Worm (Caenorhabditis elegans) whole organism, late embryonic: ENCODE results near the gene H12D21.6.

Experiments used
- C08G9.2 ChIP-seq: sonication (generic microtip); optimal IDR thresholded peaks from 2 replicates; lab custom pipeline; 2016; ENCODE audit warnings: mild to moderate bottlenecking, missing genetic modification characterization, moderate library complexity, missing compliant biosample characterization
- F13H6.1 ChIP-seq: sonication (generic microtip); optimal IDR thresholded peaks from 2 replicates; lab custom pipeline; 2016; ENCODE audit warnings: missing genetic modification characterization, missing compliant biosample characterization
- K09A11.1 ChIP-seq: sonication (generic microtip); optimal IDR thresholded peaks from 2 replicates; lab custom pipeline; 2017; ENCODE audit warnings: antibody characterized with exemption, mild to moderate bottlenecking, missing genetic modification characterization, missing compliant biosample characterization; ENCODE audit not compliant: insufficient read depth
- T23F11.4 ChIP-seq: fragments of 200-800 bp; sonication (Bioruptor generic); optimal IDR thresholded peaks from 2 replicates; lab custom pipeline; 2018; ENCODE audit warnings: mild to moderate bottlenecking, missing genetic modification characterization, missing compliant biosample characterization
- ahr-1 ChIP-seq: sonication (generic microtip); optimal IDR thresholded peaks from 2 replicates; lab custom pipeline; 2016; ENCODE audit warnings: missing genetic modification characterization, missing compliant biosample characterization
- ceh-18 ChIP-seq: sonication (generic microtip); optimal IDR thresholded peaks from 2 replicates; lab custom pipeline; 2016; ENCODE audit warnings: missing genetic modification characterization, missing compliant biosample characterization
- ceh-19 ChIP-seq: fragments of 200-800 bp; sonication (Bioruptor generic); optimal IDR thresholded peaks from 2 replicates; lab custom pipeline; 2018; ENCODE audit warnings: mild to moderate bottlenecking, missing genetic modification characterization, missing compliant biosample characterization
- ceh-22 ChIP-seq: sonication (generic microtip); optimal IDR thresholded peaks from 2 replicates; lab custom pipeline; 2017; ENCODE audit warnings: missing biosample characterization, missing genetic modification characterization
- ceh-30 ChIP-seq: fragments of 150-350 bp; optimal IDR thresholded peaks from 2 replicates; lab custom pipeline; 2014; ENCODE audit warnings: missing biosample characterization, missing genetic modification characterization
- ceh-34 ChIP-seq: sonication (generic microtip); optimal IDR thresholded peaks from 2 replicates; lab custom pipeline; 2016; ENCODE audit warnings: mild to moderate bottlenecking, missing genetic modification characterization, missing compliant biosample characterization
- ceh-45 ChIP-seq: fragments of 200-800 bp; sonication (Bioruptor generic); IDR thresholded peaks from 2 replicates; pipeline ENCODE4 v1.3.6; 2022; ENCODE audit warnings: missing genetic modification reagents, missing genetic modification characterization, missing compliant biosample characterization
- ceh-48 ChIP-seq: sonication (generic microtip); optimal IDR thresholded peaks from 2 replicates; lab custom pipeline; 2016; ENCODE audit warnings: missing genetic modification characterization, inconsistent platforms, missing compliant biosample characterization
- ceh-6 ChIP-seq: fragments of 200-800 bp; sonication (Bioruptor generic); optimal IDR thresholded peaks from 2 replicates; lab custom pipeline; 2018; ENCODE audit warnings: mild to moderate bottlenecking, missing genetic modification characterization, missing compliant biosample characterization
- ceh-9 ChIP-seq: sonication (generic microtip); optimal IDR thresholded peaks from 2 replicates; lab custom pipeline; 2016; ENCODE audit warnings: mild to moderate bottlenecking, missing genetic modification characterization, inconsistent platforms, missing compliant biosample characterization
- dve-1 ChIP-seq: sonication (generic microtip); optimal IDR thresholded peaks from 2 replicates; lab custom pipeline; 2017; ENCODE audit warnings: antibody characterized with exemption, mild to moderate bottlenecking, missing genetic modification characterization, missing compliant biosample characterization
- elt-2 ChIP-seq: sonication (generic microtip); optimal IDR thresholded peaks from 2 replicates; lab custom pipeline; 2016; ENCODE audit warnings: missing genetic modification reagents, missing genetic modification characterization, missing compliant biosample characterization
- ets-4 ChIP-seq: sonication (generic microtip); optimal IDR thresholded peaks from 2 replicates; lab custom pipeline; 2016; ENCODE audit warnings: missing genetic modification characterization, missing compliant biosample characterization
- eyg-1 ChIP-seq: sonication (generic microtip); optimal IDR thresholded peaks from 2 replicates; lab custom pipeline; 2016; ENCODE audit warnings: missing genotype, missing genetic modification characterization, missing compliant biosample characterization
- fax-1 ChIP-seq: sonication (generic microtip); optimal IDR thresholded peaks from 2 replicates; lab custom pipeline; 2016; ENCODE audit warnings: missing genotype, missing genetic modification characterization, missing compliant biosample characterization
- hlh-13 ChIP-seq: fragments of 200-800 bp; sonication (Bioruptor generic); optimal IDR thresholded peaks from 2 replicates; lab custom pipeline; 2018; ENCODE audit warnings: mild to moderate bottlenecking, missing genetic modification characterization, missing compliant biosample characterization
- hlh-6 ChIP-seq: sonication (generic microtip); optimal IDR thresholded peaks from 2 replicates; lab custom pipeline; 2016; ENCODE audit warnings: missing genotype, missing genetic modification characterization, missing compliant biosample characterization
- lin-11 ChIP-seq: fragments of 200-800 bp; sonication (Bioruptor generic); optimal IDR thresholded peaks from 2 replicates; lab custom pipeline; 2018; ENCODE audit warnings: mild to moderate bottlenecking, missing genetic modification characterization, missing compliant biosample characterization
- odd-2 ChIP-seq: sonication (generic microtip); optimal IDR thresholded peaks from 2 replicates; lab custom pipeline; 2017; ENCODE audit warnings: antibody characterized with exemption, mild to moderate bottlenecking, missing genetic modification characterization, missing compliant biosample characterization
- pag-3 ChIP-seq: sonication (generic microtip); optimal IDR thresholded peaks from 2 replicates; lab custom pipeline; 2016; ENCODE audit warnings: missing compliant biosample characterization, missing genetic modification characterization, borderline replicate concordance
- pax-1 ChIP-seq: fragments of 150-350 bp; optimal IDR thresholded peaks from 2 replicates; lab custom pipeline; 2014; ENCODE audit warnings: missing biosample characterization, missing genetic modification characterization
- pha-4 ChIP-seq: fragments of 150-350 bp; optimal IDR thresholded peaks from 2 replicates; lab custom pipeline; 2018; ENCODE audit warnings: missing biosample characterization, missing genetic modification reagents, missing genetic modification characterization
- pqm-1 ChIP-seq: sonication (generic microtip); optimal IDR thresholded peaks from 2 replicates; lab custom pipeline; 2016; ENCODE audit warnings: missing genetic modification characterization, missing compliant biosample characterization
- sdc-2 ChIP-seq: sonication (generic microtip); optimal IDR thresholded peaks from 2 replicates; lab custom pipeline; 2016; ENCODE audit warnings: missing genotype, missing genetic modification characterization, missing compliant biosample characterization
- syd-9 ChIP-seq: sonication (generic microtip); optimal IDR thresholded peaks from 2 replicates; lab custom pipeline; 2016; ENCODE audit warnings: mild to moderate bottlenecking, missing genetic modification characterization, moderate library complexity, missing compliant biosample characterization
- tbx-7 ChIP-seq: sonication (generic microtip); optimal IDR thresholded peaks from 2 replicates; lab custom pipeline; 2016; ENCODE audit warnings: missing genotype, missing genetic modification characterization, missing compliant biosample characterization
- ttx-3 ChIP-seq: sonication (generic microtip); optimal IDR thresholded peaks from 2 replicates; lab custom pipeline; 2016; ENCODE audit warnings: missing genetic modification reagents, missing genetic modification characterization, missing compliant biosample characterization
- unc-3 ChIP-seq, 2 experiments: fragments of 200-800 bp in 1 of 2; sonication (Bioruptor generic) in 1 of 2; sonication (generic microtip) in 1 of 2; conservative IDR thresholded peaks in 1 of 2; optimal IDR thresholded peaks in 1 of 2; 2 replicates each; pipeline versions ENCODE4 v1.3.6 to Lab custom; 2016 to 2022; ENCODE audit warnings: missing compliant biosample characterization in 2 of 2, missing genetic modification characterization in 2 of 2, missing genetic modification reagents in 1 of 2
- unc-42 ChIP-seq: sonication (generic microtip); optimal IDR thresholded peaks from 2 replicates; lab custom pipeline; 2016; ENCODE audit warnings: missing genotype, missing genetic modification characterization, missing compliant biosample characterization
- unc-55 ChIP-seq: sonication (generic microtip); optimal IDR thresholded peaks from 2 replicates; lab custom pipeline; 2017; ENCODE audit warnings: missing biosample characterization, missing genetic modification reagents, missing genetic modification characterization
- unc-86 ChIP-seq: sonication (generic microtip); optimal IDR thresholded peaks from 2 replicates; lab custom pipeline; 2016; ENCODE audit warnings: missing genetic modification characterization, missing compliant biosample characterization
- ztf-16 ChIP-seq: sonication (generic microtip); optimal IDR thresholded peaks from 2 replicates; lab custom pipeline; 2017; ENCODE audit warnings: missing genetic modification characterization, missing compliant biosample characterization

H12D21.6 gene

ce11 chrV:14875371-14875770 is 22.3 kb downstream of the H12D21.6 start, which contains the start of gene ZC412.5:
ZC412.5 (minus strand) TSS chrV:14875471.
- no peak for TF ChIP-seq unc-3 (GFP tag; conservative IDR thresholded peaks at IDR 0.05; lab: Robert Waterston, UW)
- TF ChIP-seq unc-3 (tag; optimal IDR thresholded peaks at IDR 0.05; lab: Kevin White, UChicago): no peak
- TF ChIP-seq ceh-45 (GFP tag; lab: Robert Waterston, UW): no peak
- no peak for TF ChIP-seq pha-4 (tag; lab: Kevin White, UChicago)
- no peak for TF ChIP-seq K09A11.1
- no peak for TF ChIP-seq fax-1 (tag; lab: Kevin White, UChicago)
- no peak for TF ChIP-seq elt-2
- no peak for TF ChIP-seq T23F11.4
- TF ChIP-seq pqm-1 (tag; lab: Kevin White, UChicago): no peak

- no peak for TF ChIP-seq K09A11.1
- TF ChIP-seq tbx-7 (tag; lab: Kevin White, UChicago): no peak
- TF ChIP-seq ceh-18 (tag; lab: Kevin White, UChicago): peak; percentile 56
- TF ChIP-seq ahr-1: no peak
- TF ChIP-seq unc-55 (GFP tag; lab: Kevin White, UChicago): peak; percentile 10
- no peak for TF ChIP-seq unc-42 (tag; lab: Kevin White, UChicago)
These were observed 26.3 kb downstream of the H12D21.6 start, which contains the start of gene ZC412.3 for ce11 chrV:14871365-14871764. ZC412.3 (minus strand) TSS chrV:14871547.

- TF ChIP-seq hlh-6 (tag; lab: Kevin White, UChicago): no peak
- no peak for TF ChIP-seq ceh-34 (tag; lab: Kevin White, UChicago)
- no peak for TF ChIP-seq ceh-48 (tag; lab: Kevin White, UChicago)
- TF ChIP-seq unc-86 (tag; lab: Kevin White, UChicago): no peak
- no peak for TF ChIP-seq fax-1 (tag; lab: Kevin White, UChicago)
- no peak for TF ChIP-seq tbx-7 (tag; lab: Kevin White, UChicago)
- no peak for TF ChIP-seq lin-11 (tag; lab: Kevin White, UChicago)
- no peak for TF ChIP-seq ets-4 (tag; lab: Kevin White, UChicago)
- no peak for TF ChIP-seq odd-2 (tag; lab: Kevin White, UChicago)
- TF ChIP-seq ceh-22: no peak
- no peak for TF ChIP-seq sdc-2 (tag; lab: Kevin White, UChicago)
- no peak for TF ChIP-seq pag-3 (tag; lab: Kevin White, UChicago)
- no peak for TF ChIP-seq K09A11.1
- TF ChIP-seq ahr-1: no peak
- TF ChIP-seq pax-1 (tag; lab: Kevin White, UChicago): no peak
- no peak for TF ChIP-seq ceh-19 (GFP tag; lab: Kevin White, UChicago)
These were observed 29.4 kb downstream of the H12D21.6 start, which contains the start of gene gcy-14 for ce11 chrV:14868181-14868580. gcy-14 (minus strand) TSS chrV:14868281.

ce11 chrV:14859380-14859779 is 38.3 kb downstream of the H12D21.6 start:
- TF ChIP-seq eyg-1 (tag; lab: Kevin White, UChicago) (no peak), unc-42 (tag; lab: Kevin White, UChicago) (peak; percentile 46)

- no peak for TF ChIP-seq pha-4 (tag; lab: Kevin White, UChicago)
- no peak for TF ChIP-seq ahr-1
- no peak for TF ChIP-seq pax-1 (tag; lab: Kevin White, UChicago)
- TF ChIP-seq syd-9 (tag; lab: Kevin White, UChicago): no peak
- no peak for TF ChIP-seq pag-3 (tag; lab: Kevin White, UChicago)
- no peak for TF ChIP-seq hlh-13 (GFP tag; lab: Kevin White, UChicago)
- no peak for TF ChIP-seq eyg-1 (tag; lab: Kevin White, UChicago)
- no peak for TF ChIP-seq K09A11.1
- TF ChIP-seq ceh-6 (GFP tag; lab: Kevin White, UChicago): no peak
- no peak for TF ChIP-seq ceh-30 (tag; lab: Kevin White, UChicago)
- TF ChIP-seq C08G9.2 (tag; lab: Kevin White, UChicago): no peak
- TF ChIP-seq ttx-3 (tag; lab: Kevin White, UChicago): no peak
- no peak for TF ChIP-seq ceh-22
- TF ChIP-seq ztf-16 (tag; lab: Kevin White, UChicago): no peak
- TF ChIP-seq ceh-18 (tag; lab: Kevin White, UChicago): no peak
- TF ChIP-seq ceh-9: no peak
- no peak for TF ChIP-seq F13H6.1 (tag; lab: Kevin White, UChicago)
- no peak for TF ChIP-seq dve-1 (tag; lab: Kevin White, UChicago)
- TF ChIP-seq ceh-45 (GFP tag; lab: Robert Waterston, UW): no peak
- no peak for TF ChIP-seq odd-2 (tag; lab: Kevin White, UChicago)
These were observed 39.1 kb downstream of the H12D21.6 start, which contains the start of gene npr-13 for ce11 chrV:14858503-14858902. npr-13 (minus strand) TSS chrV:14858603.
